Fruit fly (Drosophila melanogaster) whole organism, embryonic: ENCODE data around the gene CG6800.
A peak's percentile ranks its signal among the peaks of the same experiment; 100 is the strongest.

Experiments
- Ada2b ChIP-seq: fragments of 200-800 bp; sonication (Bioruptor generic); IDR thresholded peaks from 2 replicates; pipeline ENCODE4 v1.3.6; 2022; ENCODE audit warnings: missing biosample characterization, missing genetic modification characterization
- Aef1 ChIP-seq: fragments of 200-800 bp; sonication (Bioruptor generic); IDR thresholded peaks from 3 replicates; pipeline ENCODE4 v1.3.6; 2022; ENCODE audit warnings: missing biosample characterization, missing genetic modification characterization
- Asciz ChIP-seq: fragments of 200-800 bp; sonication (Bioruptor generic); optimal IDR thresholded peaks from 2 replicates; lab custom pipeline; 2017; ENCODE audit warnings: missing biosample characterization, mild to moderate bottlenecking, missing genetic modification characterization, missing genetic modification reagents
- Atf3 ChIP-seq: fragments of 200-800 bp; sonication (Bioruptor generic); optimal IDR thresholded peaks from 3 replicates; lab custom pipeline; 2016; ENCODE audit warnings: missing biosample characterization, missing genetic modification characterization
- Blimp-1 ChIP-seq: fragments of 200-800 bp; sonication (Bioruptor generic); optimal IDR thresholded peaks from 3 replicates; lab custom pipeline; 2018; ENCODE audit warnings: missing biosample characterization, missing genetic modification characterization, mild to moderate bottlenecking, moderate library complexity, missing genetic modification reagents
- CG10267 ChIP-seq: fragments of 200-800 bp; sonication (Bioruptor generic); optimal IDR thresholded peaks from 2 replicates; lab custom pipeline; 2018; ENCODE audit warnings: missing biosample characterization, mild to moderate bottlenecking, missing genetic modification characterization, moderate library complexity
- CG11504 ChIP-seq: fragments of 200-800 bp; sonication (Bioruptor generic); optimal IDR thresholded peaks from 3 replicates; lab custom pipeline; 2019; ENCODE audit warnings: missing biosample characterization, mild to moderate bottlenecking, missing genetic modification characterization, moderate library complexity
- CG11695 ChIP-seq: fragments of 200-800 bp; sonication (Bioruptor generic); IDR thresholded peaks from 3 replicates; pipeline ENCODE4 v1.3.6; 2022; ENCODE audit warnings: missing biosample characterization, missing genetic modification characterization
- CG12071 ChIP-seq: fragments of 200-800 bp; sonication (Bioruptor generic); optimal IDR thresholded peaks from 3 replicates; lab custom pipeline; 2018; ENCODE audit warnings: missing biosample characterization, mild to moderate bottlenecking, missing genetic modification characterization
- CG14050 ChIP-seq: fragments of 200-800 bp; sonication (Bioruptor generic); IDR thresholded peaks from 3 replicates; pipeline ENCODE4 v1.3.6; 2022; ENCODE audit warnings: missing biosample characterization, missing genetic modification characterization
- CG14441 ChIP-seq: fragments of 200-800 bp; sonication (Bioruptor generic); IDR thresholded peaks from 2 replicates; pipeline ENCODE4 v1.3.6; 2022; ENCODE audit warnings: missing biosample characterization, missing genetic modification characterization
- CG14710 ChIP-seq: fragments of 200-800 bp; sonication (Bioruptor generic); optimal IDR thresholded peaks from 3 replicates; lab custom pipeline; 2019; ENCODE audit warnings: missing biosample characterization, mild to moderate bottlenecking, missing genetic modification characterization, moderate library complexity
- CG15696 ChIP-seq: fragments of 200-800 bp; sonication (Bioruptor generic); optimal IDR thresholded peaks from 2 replicates; lab custom pipeline; 2019; ENCODE audit warnings: missing biosample characterization, mild to moderate bottlenecking, missing genetic modification characterization, moderate library complexity
- CG16779 ChIP-seq: fragments of 200-800 bp; sonication (Bioruptor generic); IDR thresholded peaks from 2 replicates; pipeline ENCODE4 v1.3.6; 2022; ENCODE audit warnings: missing biosample characterization, missing genetic modification characterization
- CG17829 ChIP-seq: fragments of 200-800 bp; optimal IDR thresholded peaks from 2 replicates; lab custom pipeline; 2019; ENCODE audit warnings: missing biosample characterization, mild to moderate bottlenecking, missing genetic modification characterization, moderate library complexity
- CG18262 ChIP-seq: fragments of 200-800 bp; optimal IDR thresholded peaks from 3 replicates; lab custom pipeline; 2019; ENCODE audit warnings: missing biosample characterization, mild to moderate bottlenecking, missing genetic modification characterization, moderate library complexity
- CG18764 ChIP-seq: fragments of 200-800 bp; sonication (Bioruptor generic); optimal IDR thresholded peaks from 3 replicates; lab custom pipeline; 2016; ENCODE audit warnings: missing biosample characterization, missing genetic modification characterization
- CG2712 ChIP-seq: fragments of 200-800 bp; optimal IDR thresholded peaks from 3 replicates; lab custom pipeline; 2019; ENCODE audit warnings: missing biosample characterization, mild to moderate bottlenecking, missing genetic modification characterization, moderate library complexity
- CG34376 ChIP-seq: fragments of 200-800 bp; sonication (Bioruptor generic); optimal IDR thresholded peaks from 2 replicates; lab custom pipeline; 2018; ENCODE audit warnings: missing biosample characterization, mild to moderate bottlenecking, missing genetic modification characterization
- CG6683 ChIP-seq: fragments of 200-800 bp; sonication (Bioruptor generic); optimal IDR thresholded peaks from 2 replicates; lab custom pipeline; 2017; ENCODE audit warnings: missing biosample characterization, mild to moderate bottlenecking, missing genetic modification characterization, missing genetic modification reagents
- CG7357 ChIP-seq: fragments of 200-800 bp; sonication (Bioruptor generic); IDR thresholded peaks from 3 replicates; pipeline ENCODE4 v1.3.6; 2022; ENCODE audit warnings: missing biosample characterization, missing genetic modification characterization
- CG7556 ChIP-seq: fragments of 200-800 bp; sonication (Bioruptor generic); optimal IDR thresholded peaks from 2 replicates; lab custom pipeline; 2017; ENCODE audit warnings: missing biosample characterization, mild to moderate bottlenecking, missing genetic modification characterization
- CG7745 ChIP-seq: fragments of 200-800 bp; sonication (Bioruptor generic); optimal IDR thresholded peaks from 2 replicates; lab custom pipeline; 2018; ENCODE audit warnings: missing biosample characterization, mild to moderate bottlenecking, missing genetic modification characterization, moderate library complexity
- CG8089 ChIP-seq: fragments of 200-800 bp; sonication (Bioruptor generic); optimal IDR thresholded peaks from 3 replicates; lab custom pipeline; 2016; ENCODE audit warnings: missing biosample characterization, missing genetic modification characterization
- CG9727 ChIP-seq: fragments of 200-800 bp; sonication (Bioruptor generic); optimal IDR thresholded peaks from 3 replicates; lab custom pipeline; 2017; ENCODE audit warnings: missing biosample characterization, mild to moderate bottlenecking, missing genetic modification characterization
- CTCF ChIP-seq: fragments of 200-800 bp; sonication (Bioruptor generic); optimal IDR thresholded peaks from 2 replicates; lab custom pipeline; 2017; ENCODE audit warnings: missing biosample characterization, mild to moderate bottlenecking, missing genetic modification characterization, moderate library complexity
- Dref ChIP-seq: fragments of 200-800 bp; sonication (Bioruptor generic); IDR thresholded peaks from 2 replicates; pipeline ENCODE4 v1.3.6; 2022; ENCODE audit warnings: missing biosample characterization, missing genetic modification characterization
- E2f2 ChIP-seq: fragments of 200-800 bp; sonication (Bioruptor generic); IDR thresholded peaks from 2 replicates; pipeline ENCODE4 v1.3.6; 2022; ENCODE audit warnings: missing biosample characterization, missing genetic modification characterization
- HLH4C ChIP-seq: fragments of 200-800 bp; sonication (Bioruptor generic); IDR thresholded peaks from 3 replicates; pipeline ENCODE4 v1.3.6; 2022; ENCODE audit warnings: missing biosample characterization, missing genetic modification characterization; ENCODE audit not compliant: partially characterized antibody
- Kr ChIP-seq: fragments of 200-800 bp; sonication (Bioruptor generic); optimal IDR thresholded peaks from 2 replicates; lab custom pipeline; 2017; ENCODE audit warnings: missing biosample characterization, mild to moderate bottlenecking, missing genetic modification characterization
- MESR4 ChIP-seq: fragments of 200-800 bp; sonication (Bioruptor generic); optimal IDR thresholded peaks from 2 replicates; lab custom pipeline; 2018; ENCODE audit warnings: missing biosample characterization, mild to moderate bottlenecking, missing genetic modification characterization, moderate library complexity
- Opbp ChIP-seq: fragments of 200-800 bp; sonication (Bioruptor generic); IDR thresholded peaks from 3 replicates; pipeline ENCODE4 v1.3.6; 2022; ENCODE audit warnings: missing biosample characterization, missing genetic modification characterization; ENCODE audit not compliant: partially characterized antibody
- PHDP ChIP-seq: fragments of 200-800 bp; sonication (Bioruptor generic); optimal IDR thresholded peaks from 3 replicates; lab custom pipeline; 2018; ENCODE audit warnings: missing biosample characterization, mild to moderate bottlenecking, missing genetic modification characterization, moderate library complexity
- Ptx1 ChIP-seq: fragments of 200-800 bp; sonication (Bioruptor generic); IDR thresholded peaks from 2 replicates; pipeline ENCODE4 v1.3.6; 2022; ENCODE audit warnings: missing biosample characterization, missing genetic modification characterization
- Spps ChIP-seq: fragments of 200-800 bp; sonication (Bioruptor generic); optimal IDR thresholded peaks from 2 replicates; lab custom pipeline; 2018; ENCODE audit warnings: missing biosample characterization, mild to moderate bottlenecking, missing genetic modification characterization
- Sry-δ ChIP-seq: fragments of 200-800 bp; sonication (Bioruptor generic); optimal IDR thresholded peaks from 2 replicates; lab custom pipeline; 2016; ENCODE audit warnings: missing biosample characterization, missing genetic modification characterization
- ara ChIP-seq: fragments of 200-800 bp; sonication (Bioruptor generic); IDR thresholded peaks from 2 replicates; pipeline ENCODE4 v1.3.6; 2022; ENCODE audit warnings: missing biosample characterization, missing genetic modification characterization
- bigmax ChIP-seq: fragments of 200-800 bp; sonication (Bioruptor generic); optimal IDR thresholded peaks from 2 replicates; lab custom pipeline; 2018; ENCODE audit warnings: missing biosample characterization, mild to moderate bottlenecking, missing genetic modification characterization
- btn ChIP-seq: fragments of 200-800 bp; sonication (Bioruptor generic); optimal IDR thresholded peaks from 2 replicates; lab custom pipeline; 2016; ENCODE audit warnings: missing biosample characterization, missing genetic modification characterization
- dan ChIP-seq: fragments of 200-800 bp; sonication (Bioruptor generic); IDR thresholded peaks from 2 replicates; pipeline ENCODE4 v1.3.6; 2022; ENCODE audit warnings: missing biosample characterization, missing genetic modification characterization
- gfzf ChIP-seq: fragments of 200-800 bp; sonication (Bioruptor generic); optimal IDR thresholded peaks from 2 replicates; lab custom pipeline; 2016; ENCODE audit warnings: missing biosample characterization, mild to moderate bottlenecking, missing genetic modification characterization, moderate library complexity
- h ChIP-seq: fragments of >200 bp; optimal IDR thresholded peaks from 2 replicates; lab custom pipeline; 2017
- hbn ChIP-seq: fragments of 200-800 bp; sonication (Bioruptor generic); IDR thresholded peaks from 2 replicates; pipeline ENCODE4 v1.3.6; 2022; ENCODE audit warnings: missing biosample characterization, missing genetic modification characterization; ENCODE audit not compliant: partially characterized antibody
- jumu ChIP-seq: fragments of 200-800 bp; sonication (Bioruptor generic); optimal IDR thresholded peaks from 3 replicates; lab custom pipeline; 2016; ENCODE audit warnings: missing biosample characterization, missing genetic modification characterization
- lov ChIP-seq, 2 experiments: fragments of 200-800 bp in 1 of 2; fragments of >200 bp in 1 of 2; sonication (Bioruptor generic) in 1 of 2; IDR thresholded peaks in 1 of 2; optimal IDR thresholded peaks in 1 of 2; 2 replicates in 1 of 2; 3 replicates in 1 of 2; pipeline versions ENCODE4 v1.3.6 to Lab custom; 2017 to 2022; ENCODE audit warnings: missing biosample characterization in 1 of 2, missing genetic modification characterization in 1 of 2
- luna ChIP-seq: fragments of 200-800 bp; sonication (Bioruptor generic); optimal IDR thresholded peaks from 2 replicates; lab custom pipeline; 2016; ENCODE audit warnings: missing biosample characterization, missing genetic modification characterization
- nerfin-1 ChIP-seq: fragments of 200-800 bp; sonication (Bioruptor generic); optimal IDR thresholded peaks from 3 replicates; lab custom pipeline; 2019; ENCODE audit warnings: missing biosample characterization, mild to moderate bottlenecking, missing genetic modification characterization, moderate library complexity
- pfk ChIP-seq: fragments of 200-800 bp; sonication (Bioruptor generic); optimal IDR thresholded peaks from 2 replicates; lab custom pipeline; 2018; ENCODE audit warnings: missing biosample characterization, mild to moderate bottlenecking, missing genetic modification characterization, moderate library complexity
- phol ChIP-seq: fragments of 200-800 bp; sonication (Bioruptor generic); optimal IDR thresholded peaks from 3 replicates; lab custom pipeline; 2018; ENCODE audit warnings: missing biosample characterization, mild to moderate bottlenecking, missing genetic modification characterization, moderate library complexity
- repo ChIP-seq: fragments of 200-800 bp; sonication (Bioruptor generic); optimal IDR thresholded peaks from 2 replicates; lab custom pipeline; 2016; ENCODE audit warnings: missing biosample characterization, missing genetic modification characterization
- usp ChIP-seq: fragments of >200 bp; optimal IDR thresholded peaks from 2 replicates; lab custom pipeline; 2017; ENCODE audit warnings: missing biosample characterization, missing genetic modification characterization

Gene CG6800

DNA sequence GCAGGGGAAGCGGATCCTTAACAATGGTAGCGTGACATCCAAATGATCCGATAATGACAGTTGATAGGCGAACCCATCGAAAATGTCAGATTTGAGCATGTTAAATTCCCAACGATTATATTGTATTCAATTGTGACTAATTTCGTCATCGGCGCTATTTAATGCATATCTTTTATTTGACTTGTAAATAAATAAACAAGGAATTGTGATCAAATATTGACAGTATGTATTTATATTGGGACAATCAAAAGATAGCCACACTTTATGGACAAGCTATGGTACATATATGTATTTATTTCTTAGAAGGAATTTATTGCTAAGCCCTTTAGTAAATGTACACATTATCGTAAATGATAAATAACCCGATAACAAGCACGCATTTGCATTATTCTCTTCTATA is 49.2 kb downstream of the CG6800 start (continued):
- peak; percentile 7 for TF ChIP-seq nerfin-1 (tag; lab: Kevin White, UChicago)
- TF ChIP-seq CG10267 = peak; percentile 50
- TF ChIP-seq hbn (GFP tag; lab: Robert Waterston, UW) = no peak
- peak; percentile 78 for TF ChIP-seq Kr (GFP tag; lab: Kevin White, UChicago)
- no peak for TF ChIP-seq CG7357
- TF ChIP-seq Asciz = peak; percentile 58
- no peak for TF ChIP-seq dan
- peak; percentile 47 for TF ChIP-seq Spps (tag; lab: Kevin White, UChicago)
- no peak for TF ChIP-seq Aef1 (GFP tag; lab: Robert Waterston, UW)
- no peak for TF ChIP-seq Ada2b
- no peak for TF ChIP-seq CG14050
- TF ChIP-seq repo (GFP tag; lab: Kevin White, UChicago) = no peak
- TF ChIP-seq Sry-δ (GFP tag; lab: Kevin White, UChicago) = no peak
- TF ChIP-seq E2f2 (GFP tag; lab: Robert Waterston, UW) = no peak
- TF ChIP-seq CG7556 (GFP tag; lab: Kevin White, UChicago) = no peak
- TF ChIP-seq pfk (GFP tag; lab: Kevin White, UChicago) = no peak
- TF ChIP-seq CG11695 = 0 out of 3 replicates have a peak, but pooled peaks have one; percentile 16
- TF ChIP-seq btn (GFP tag; lab: Kevin White, UChicago) = no peak
- peak; percentile 18 for TF ChIP-seq CG11504 (tag; lab: Kevin White, UChicago)
- TF ChIP-seq CG18262 (tag; lab: Kevin White, UChicago) = peak; percentile 31
- TF ChIP-seq CG12071 (GFP tag; lab: Kevin White, UChicago) = no peak
- TF ChIP-seq CG18764 (GFP tag; lab: Kevin White, UChicago) = peak; percentile 5
- no peak for TF ChIP-seq CG14441
- TF ChIP-seq CG6683 (GFP tag; lab: Kevin White, UChicago) = no peak
- no peak for TF ChIP-seq h (lab: Kevin White, UChicago)
- TF ChIP-seq CG17829 = no peak
- peak; percentile 15 for TF ChIP-seq PHDP
- TF ChIP-seq Ptx1 = no peak
- TF ChIP-seq Blimp-1 (GFP tag; lab: Kevin White, UChicago) = peak; percentile 29
- no peak for TF ChIP-seq Dref (GFP tag; lab: Robert Waterston, UW)
- no peak for TF ChIP-seq CG8089 (GFP tag; lab: Kevin White, UChicago)
- TF ChIP-seq CTCF (GFP tag; lab: Kevin White, UChicago) = no peak
- TF ChIP-seq CG7745 (tag; lab: Kevin White, UChicago) = peak; percentile 25
- no peak for TF ChIP-seq usp (GFP tag; lab: Kevin White, UChicago)
- no peak for TF ChIP-seq jumu (GFP tag; lab: Kevin White, UChicago)
- no peak for TF ChIP-seq bigmax (GFP tag; lab: Kevin White, UChicago)

- TF ChIP-seq CG18262 (tag; lab: Kevin White, UChicago) = peak; percentile 32
- no peak for TF ChIP-seq pfk (GFP tag; lab: Kevin White, UChicago)
- TF ChIP-seq CG9727 (GFP tag; lab: Kevin White, UChicago) = peak; percentile 34
- no peak for TF ChIP-seq CG16779 (GFP tag; lab: Robert Waterston, UW)
- TF ChIP-seq lov (optimal IDR thresholded peaks at IDR 0.05; lab: Kevin White, UChicago) = no peak
- 0 out of 3 replicates have a peak, but pooled peaks have one; percentile 44 for TF ChIP-seq lov (GFP tag; IDR thresholded peaks at IDR 0.05; lab: Robert Waterston, UW)
- no peak for TF ChIP-seq gfzf
- peak; percentile 6 for TF ChIP-seq CG2712
- no peak for TF ChIP-seq Opbp (GFP tag; lab: Robert Waterston, UW)
- TF ChIP-seq HLH4C (GFP tag; lab: Robert Waterston, UW) = no peak
- no peak for TF ChIP-seq CG34376 (GFP tag; lab: Kevin White, UChicago)
- TF ChIP-seq luna (GFP tag; lab: Kevin White, UChicago) = no peak
- TF ChIP-seq ara = no peak
- peak; percentile 6 for TF ChIP-seq phol (tag; lab: Kevin White, UChicago)
- no peak for TF ChIP-seq CG11695
- no peak for TF ChIP-seq Atf3 (GFP tag; lab: Kevin White, UChicago)
- no peak for TF ChIP-seq MESR4 (GFP tag; lab: Kevin White, UChicago)
- TF ChIP-seq CG14710 (tag; lab: Kevin White, UChicago) = peak; percentile 10
- peak; percentile 40 for TF ChIP-seq CG15696
Observed at dm6 chr3R:21825775-21826558, 50.0 kb downstream of the CG6800 start.
